Worm (Caenorhabditis elegans): ENCODE results near the gene Y32F6A.4.

ce11 chrV:10468709-10469108 lies 34.8 kb upstream of the Y32F6A.4 start:
- no peak for TF ChIP-seq ets-5 (GFP tag; IDR thresholded peaks at IDR 0.05)
- TF ChIP-seq zag-1 (tag; optimal IDR thresholded peaks at IDR 0.05), result no peak
- no peak for TF ChIP-seq Y116A8C.19 (tag; optimal IDR thresholded peaks at IDR 0.05; ENCODE audit: borderline replicate concordance)
